Fruit fly (Drosophila melanogaster) whole organism, prepupa: ENCODE data around the gene CG13692.

Source experiments
- Blimp-1 ChIP-seq: fragments of 200-800 bp; sonication (Bioruptor generic); optimal IDR thresholded peaks from 3 replicates; lab custom pipeline; 2017; ENCODE audit warnings: missing biosample characterization, missing genetic modification characterization, mild to moderate bottlenecking, moderate library complexity, missing genetic modification reagents
- CG15336 ChIP-seq: fragments of 200-800 bp; sonication (Bioruptor generic); IDR thresholded peaks from 2 replicates; pipeline ENCODE4 v1.3.6; 2022; ENCODE audit warnings: missing biosample characterization, missing genetic modification characterization
- CG4318 ChIP-seq: fragments of 200-800 bp; sonication (Bioruptor generic); optimal IDR thresholded peaks from 3 replicates; lab custom pipeline; 2017; ENCODE audit warnings: missing biosample characterization, mild to moderate bottlenecking, missing genetic modification characterization
- CG7368 ChIP-seq: fragments of 200-800 bp; sonication (Bioruptor generic); optimal IDR thresholded peaks from 3 replicates; lab custom pipeline; 2016; ENCODE audit warnings: missing biosample characterization, missing genetic modification characterization
- Eip93F ChIP-seq: fragments of 200-800 bp; sonication (Bioruptor generic); optimal IDR thresholded peaks from 2 replicates; lab custom pipeline; 2016; ENCODE audit warnings: missing biosample characterization, mild to moderate bottlenecking, missing genetic modification characterization
- Gug ChIP-seq: fragments of 200-800 bp; sonication (Bioruptor generic); IDR thresholded peaks from 2 replicates; pipeline ENCODE4 v1.3.6; 2022; ENCODE audit warnings: missing biosample characterization, missing genetic modification characterization
- Hr4 ChIP-seq: fragments of 200-800 bp; sonication (Bioruptor generic); optimal IDR thresholded peaks from 3 replicates; lab custom pipeline; 2016; ENCODE audit warnings: missing biosample characterization, missing genetic modification characterization
- OdsH ChIP-seq: fragments of 200-800 bp; sonication (Bioruptor generic); optimal IDR thresholded peaks from 3 replicates; lab custom pipeline; 2016; ENCODE audit warnings: missing biosample characterization, missing genetic modification characterization
- svp ChIP-seq: fragments of 200-800 bp; sonication (Bioruptor generic); peaks from one replicate; lab custom pipeline; 2016; ENCODE audit warnings: missing biosample characterization, missing genetic modification characterization

DNA sequence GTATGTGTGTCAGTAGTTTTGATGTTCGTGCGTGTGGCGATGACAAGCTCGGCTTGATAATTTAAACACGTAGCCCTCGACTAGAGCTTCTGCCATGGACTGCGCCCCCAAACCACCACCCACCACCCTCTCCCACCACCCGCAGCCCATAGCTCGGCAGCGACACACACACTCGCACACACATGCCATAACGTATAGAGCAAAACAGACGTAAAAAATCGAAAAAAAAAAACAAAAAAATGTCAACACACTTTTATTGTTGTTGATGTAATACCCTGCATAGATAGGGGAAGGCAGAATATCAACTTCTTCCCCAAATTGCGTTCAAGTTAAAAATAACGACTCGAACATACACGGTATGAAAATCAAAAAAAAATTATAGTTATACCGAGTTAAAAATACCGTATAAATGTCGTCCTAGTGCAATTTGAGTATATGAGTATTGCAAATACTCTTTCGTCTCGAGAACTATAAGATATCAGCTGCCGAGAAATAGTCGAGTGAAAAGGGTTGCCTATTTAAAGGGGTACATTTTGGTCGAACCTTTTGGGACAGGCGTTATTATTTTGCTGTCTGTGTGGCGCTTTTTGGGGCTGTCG is 48.9 kb downstream of the CG13692 start:
- peak; percentile 74 for TF ChIP-seq Hr4 (GFP tag; lab: Kevin White, UChicago)
- peak; percentile 20; the same call in 1 of the 2 replicates for TF ChIP-seq Gug (GFP tag; lab: Robert Waterston, UW)
- TF ChIP-seq CG7368 (GFP tag; lab: Kevin White, UChicago): no peak
- no peak; the same call in 1 of the 2 replicates for TF ChIP-seq CG15336 (GFP tag; lab: Robert Waterston, UW)
- TF ChIP-seq OdsH (GFP tag; lab: Kevin White, UChicago): peak; percentile 68
- TF ChIP-seq Eip93F (GFP tag; lab: Kevin White, UChicago): no peak
- peak; percentile 86 for TF ChIP-seq svp (GFP tag; lab: Kevin White, UChicago)
- peak; percentile 51 for TF ChIP-seq CG4318
- TF ChIP-seq Blimp-1: no peak
